Worm (Caenorhabditis elegans): ENCODE data around the gene F35A5.5.

The F35A5.5 gene

ce11 chrX:3792715-3793114 lies 2.8 kb downstream of the F35A5.5 start, which contains the start of gene idpp-5:
Gene idpp-5 (minus strand): TSS chrX:3792815.
- TF ChIP-seq madf-3 (GFP tag; IDR thresholded peaks at IDR 0.05), result no peak
- no peak for TF ChIP-seq akir-1 (GFP tag; optimal IDR thresholded peaks at IDR 0.05)
- TF ChIP-seq tlf-1 (GFP tag; optimal IDR thresholded peaks at IDR 0.05), result no peak
- TF ChIP-seq nhr-120 (GFP tag; IDR thresholded peaks at IDR 0.05), result no peak
- TF ChIP-seq F57C9.4 (tag; optimal IDR thresholded peaks at IDR 0.05), result no peak
- no peak for TF ChIP-seq rcor-1 (GFP tag; IDR thresholded peaks at IDR 0.05)

- no peak for TF ChIP-seq akir-1 (GFP tag; optimal IDR thresholded peaks at IDR 0.05)
- no peak for TF ChIP-seq ztf-18 (tag; optimal IDR thresholded peaks at IDR 0.05)
- TF ChIP-seq let-526 (GFP tag; IDR thresholded peaks at IDR 0.05), result no peak
- no peak for TF ChIP-seq B0035.1 (tag; optimal IDR thresholded peaks at IDR 0.05)
- TF ChIP-seq Y79H2A.3 (GFP tag; conservative IDR thresholded peaks at IDR 0.05), result no peak
- no peak for TF ChIP-seq F10E7.11 (tag; optimal IDR thresholded peaks at IDR 0.05)
Measured at ce11 chrX:3791098-3791497, 4.4 kb downstream of the F35A5.5 start.

- no peak for TF ChIP-seq B0035.1 (tag; optimal IDR thresholded peaks at IDR 0.05)
- TF ChIP-seq lsy-27 (tag; optimal IDR thresholded peaks at IDR 0.05; ENCODE audit: borderline replicate concordance, insufficient read depth), result no peak
- TF ChIP-seq K11D2.4 (GFP tag; IDR thresholded peaks at IDR 0.05), result 0 out of 2 replicates have a peak, but pooled peaks have one; percentile 36
- TF ChIP-seq die-1 (tag; optimal IDR thresholded peaks at IDR 0.05), result peak; percentile 0
- TF ChIP-seq nhr-179 (tag; optimal IDR thresholded peaks at IDR 0.05), result no peak
- TF ChIP-seq let-607 (tag; optimal IDR thresholded peaks at IDR 0.05), result no peak
- no peak for TF ChIP-seq attf-6 (GFP tag; IDR thresholded peaks at IDR 0.05)
- peak; percentile 16 for TF ChIP-seq ama-1 (optimal IDR thresholded peaks at IDR 0.05)
- no peak for TF ChIP-seq ama-1 (GFP tag; optimal IDR thresholded peaks at IDR 0.05)
- no peak for TF ChIP-seq snpc-4 (GFP tag; optimal IDR thresholded peaks at IDR 0.05)
- peak in 1 of 4 experiments; percentile 1 for TF ChIP-seq snpc-4 (tag; optimal IDR thresholded peaks at IDR 0.05)
- no peak for TF ChIP-seq madf-3 (GFP tag; IDR thresholded peaks at IDR 0.05)
- TF ChIP-seq unc-62 (GFP tag; optimal IDR thresholded peaks at IDR 0.05), result no peak
- no peak for TF ChIP-seq ceh-91 (GFP tag; IDR thresholded peaks at IDR 0.05)
- TF ChIP-seq somi-1 (GFP tag; optimal IDR thresholded peaks at IDR 0.05), result no peak
- peak; percentile 44 for TF ChIP-seq ceh-27 (GFP tag; optimal IDR thresholded peaks at IDR 0.05)
- peak; percentile 71 for TF ChIP-seq lin-40 (tag; optimal IDR thresholded peaks at IDR 0.05)
- no peak for TF ChIP-seq F49E8.2 (tag; optimal IDR thresholded peaks at IDR 0.05; ENCODE audit: insufficient read depth)
- TF ChIP-seq sptf-2 (GFP tag; optimal IDR thresholded peaks at IDR 0.05), result no peak
- no peak for TF ChIP-seq dpl-1 (GFP tag; optimal IDR thresholded peaks at IDR 0.05)
- no peak for TF ChIP-seq Y53F4B.3 (GFP tag; IDR thresholded peaks at IDR 0.05)
- TF ChIP-seq tbx-9 (tag; optimal IDR thresholded peaks at IDR 0.05; ENCODE audit: borderline replicate concordance), result no peak
- TF ChIP-seq bed-2 (GFP tag; IDR thresholded peaks at IDR 0.05), result no peak
- TF ChIP-seq let-526 (GFP tag; IDR thresholded peaks at IDR 0.05), result no peak
- TF ChIP-seq T26A5.8 (tag; optimal IDR thresholded peaks at IDR 0.05), result no peak
- TF ChIP-seq xnd-1 (tag; optimal IDR thresholded peaks at IDR 0.05), result no peak
- no peak for TF ChIP-seq F22D6.2 (tag; optimal IDR thresholded peaks at IDR 0.05)
- no peak for TF ChIP-seq cebp-1 (GFP tag; IDR thresholded peaks at IDR 0.05)
- TF ChIP-seq cebp-1 (tag; optimal IDR thresholded peaks at IDR 0.05), result peak; percentile 38
- TF ChIP-seq K12H6.12 (tag; optimal IDR thresholded peaks at IDR 0.05), result peak; percentile 26
- TF ChIP-seq madf-8 (GFP tag; conservative IDR thresholded peaks at IDR 0.05), result no peak
Measured at ce11 chrX:3788483-3788882, 7.1 kb downstream of the F35A5.5 start.

Data from whole organism, young adult.